Worm (Caenorhabditis elegans): Measurements from ENCODE around the gene ddx-17.

The ddx-17 gene

ce11 chrV:14055097-14055496, 43.2 kb upstream of the ddx-17 start:
- TF ChIP-seq F39B2.1 (GFP tag; IDR thresholded peaks at IDR 0.05) (0 out of 2 replicates have a peak, but pooled peaks have one; percentile 42), snpc-1.3 (tag; optimal IDR thresholded peaks at IDR 0.05; ENCODE audit: insufficient read depth) (peak; percentile 19), ztf-26 (tag; optimal IDR thresholded peaks at IDR 0.05) (peak; percentile 94), rcor-1 (GFP tag; IDR thresholded peaks at IDR 0.05) (peak; percentile 95), cebp-2 (GFP tag; IDR thresholded peaks at IDR 0.05) (0 out of 2 replicates have a peak, but pooled peaks have one; percentile 27), hmg-1.2 (GFP tag; IDR thresholded peaks at IDR 0.05) (peak; percentile 96), ceh-40 (GFP tag; IDR thresholded peaks at IDR 0.05) (0 out of 2 replicates have a peak, but pooled peaks have one; percentile 25), nhr-120 (GFP tag; IDR thresholded peaks at IDR 0.05) (peak; percentile 83; the same call in 1 of the 2 replicates), ccch-3 (GFP tag; optimal IDR thresholded peaks at IDR 0.05) (peak; percentile 92), B0019.2 (GFP tag; conservative IDR thresholded peaks at IDR 0.05) (0 out of 2 replicates have a peak, but pooled peaks have one; percentile 15), ekl-4 (GFP tag; IDR thresholded peaks at IDR 0.05) (peak; percentile 98), repo-1 (tag; optimal IDR thresholded peaks at IDR 0.05) (peak; percentile 78), let-526 (GFP tag; IDR thresholded peaks at IDR 0.05) (peak; percentile 98), nhr-27 (tag; optimal IDR thresholded peaks at IDR 0.05) (peak; percentile 75), ztf-3 (GFP tag; optimal IDR thresholded peaks at IDR 0.05) (peak; percentile 73), lsl-1 (GFP tag; optimal IDR thresholded peaks at IDR 0.05) (peak; percentile 29), F33H1.4 (GFP tag; IDR thresholded peaks at IDR 0.05) (peak; percentile 72), ceh-27 (GFP tag; optimal IDR thresholded peaks at IDR 0.05) (peak; percentile 96), F22D6.2 (tag; optimal IDR thresholded peaks at IDR 0.05) (peak; percentile 86), Y53G8AR.9 (GFP tag; conservative IDR thresholded peaks at IDR 0.05) (peak; percentile 97), egl-18 (GFP tag; IDR thresholded peaks at IDR 0.05) (peak; percentile 95), B0261.1 (tag; optimal IDR thresholded peaks at IDR 0.05) (peak; percentile 17), ets-4 (GFP tag; optimal IDR thresholded peaks at IDR 0.05) (peak; percentile 41), hmg-20 (GFP tag; IDR thresholded peaks at IDR 0.05) (peak; percentile 91), rec-8 (tag; optimal IDR thresholded peaks at IDR 0.05) (peak; percentile 57 to 79), lir-1 (GFP tag; conservative IDR thresholded peaks at IDR 0.05) (peak; percentile 97), madf-3 (GFP tag; IDR thresholded peaks at IDR 0.05) (peak; percentile 94), pbrm-1 (GFP tag; IDR thresholded peaks at IDR 0.05) (peak; percentile 95), madf-6 (GFP tag; IDR thresholded peaks at IDR 0.05) (peak; percentile 85), ceh-100 (GFP tag; IDR thresholded peaks at IDR 0.05) (peak; percentile 94), B0035.1 (tag; optimal IDR thresholded peaks at IDR 0.05) (peak; percentile 62), chd-7 (tag; optimal IDR thresholded peaks at IDR 0.05) (peak; percentile 87), attf-3 (GFP tag; conservative IDR thresholded peaks at IDR 0.05) (peak; percentile 82), aptf-2 (GFP tag; conservative IDR thresholded peaks at IDR 0.05) (peak; percentile 91), lin-54 (GFP tag; optimal IDR thresholded peaks at IDR 0.05) (peak; percentile 92), nfyb-1 (GFP tag; IDR thresholded peaks at IDR 0.05) (peak; percentile 97), gei-17 (GFP tag; optimal IDR thresholded peaks at IDR 0.05) (peak; percentile 72), nfya-2 (GFP tag; IDR thresholded peaks at IDR 0.05) (0 out of 2 replicates have a peak, but pooled peaks have one; percentile 40), akir-1 (GFP tag; optimal IDR thresholded peaks at IDR 0.05) (peak; percentile 94), zfh-2 (GFP tag; conservative IDR thresholded peaks at IDR 0.05) (peak; percentile 82), ZK185.1 (tag; optimal IDR thresholded peaks at IDR 0.05; ENCODE audit: poor library complexity, severe bottlenecking) (peak; percentile 97), madf-10 (tag; optimal IDR thresholded peaks at IDR 0.05) (peak; percentile 88), F57C9.4 (tag; optimal IDR thresholded peaks at IDR 0.05) (peak; percentile 87), C06A6.2 (GFP tag; conservative IDR thresholded peaks at IDR 0.05) (peak; percentile 97), attf-5 (GFP tag; optimal IDR thresholded peaks at IDR 0.05) (peak; percentile 95), hrde-1 (tag; optimal IDR thresholded peaks at IDR 0.05; ENCODE audit: borderline replicate concordance) (peak; percentile 8), D2030.7 (GFP tag; IDR thresholded peaks at IDR 0.05) (peak; percentile 60)

Data from whole organism, young adult.